Fruit fly (Drosophila melanogaster) whole organism, prepupa: ENCODE data around the gene CG12885.

Source experiments
- Blimp-1 ChIP-seq: fragments of 200-800 bp; sonication (Bioruptor generic); optimal IDR thresholded peaks from 3 replicates; lab custom pipeline; 2017; ENCODE audit warnings: missing biosample characterization, missing genetic modification characterization, mild to moderate bottlenecking, moderate library complexity, missing genetic modification reagents
- CG10631 ChIP-seq: fragments of 200-800 bp; sonication (Bioruptor generic); optimal IDR thresholded peaks from 2 replicates; lab custom pipeline; 2016; ENCODE audit warnings: missing biosample characterization, missing genetic modification characterization
- CG10669 ChIP-seq: fragments of 200-800 bp; sonication (Bioruptor generic); optimal IDR thresholded peaks from 3 replicates; lab custom pipeline; 2018; ENCODE audit warnings: missing biosample characterization, mild to moderate bottlenecking, missing genetic modification characterization, moderate library complexity
- CG11294 ChIP-seq: fragments of 200-800 bp; sonication (Bioruptor generic); IDR thresholded peaks from 2 replicates; pipeline ENCODE4 v1.3.6; 2022; ENCODE audit warnings: missing biosample characterization, missing genetic modification characterization
- CG11762 ChIP-seq: fragments of 200-800 bp; sonication (Bioruptor generic); optimal IDR thresholded peaks from 3 replicates; lab custom pipeline; 2016; ENCODE audit warnings: missing biosample characterization, missing genetic modification characterization; ENCODE audit not compliant: insufficient read depth
- CG11902 ChIP-seq: fragments of 200-800 bp; sonication (Bioruptor generic); optimal IDR thresholded peaks from 3 replicates; lab custom pipeline; 2016; ENCODE audit warnings: missing biosample characterization, missing genetic modification characterization
- CG15336 ChIP-seq: fragments of 200-800 bp; sonication (Bioruptor generic); IDR thresholded peaks from 2 replicates; pipeline ENCODE4 v1.3.6; 2022; ENCODE audit warnings: missing biosample characterization, missing genetic modification characterization
- CG1621 ChIP-seq: fragments of 200-800 bp; sonication (Bioruptor generic); optimal IDR thresholded peaks from 3 replicates; lab custom pipeline; 2018; ENCODE audit warnings: missing biosample characterization, mild to moderate bottlenecking, missing genetic modification characterization
- CG3032 ChIP-seq: fragments of 200-800 bp; optimal IDR thresholded peaks from 2 replicates; lab custom pipeline; 2019; ENCODE audit warnings: missing biosample characterization, mild to moderate bottlenecking, missing genetic modification characterization, moderate library complexity
- CG31627 ChIP-seq: fragments of 200-800 bp; sonication (Bioruptor generic); optimal IDR thresholded peaks from 3 replicates; lab custom pipeline; 2016; ENCODE audit warnings: missing biosample characterization, missing genetic modification characterization
- CG32006 ChIP-seq: fragments of 200-800 bp; sonication (Bioruptor generic); optimal IDR thresholded peaks from 3 replicates; lab custom pipeline; 2017; ENCODE audit warnings: missing biosample characterization, mild to moderate bottlenecking, missing genetic modification characterization
- CG34406 ChIP-seq: fragments of 200-800 bp; sonication (Bioruptor generic); optimal IDR thresholded peaks from 3 replicates; lab custom pipeline; 2016; ENCODE audit warnings: missing biosample characterization, missing genetic modification characterization
- CG4318 ChIP-seq: fragments of 200-800 bp; sonication (Bioruptor generic); optimal IDR thresholded peaks from 3 replicates; lab custom pipeline; 2017; ENCODE audit warnings: missing biosample characterization, mild to moderate bottlenecking, missing genetic modification characterization
- CG6792 ChIP-seq: fragments of 200-800 bp; sonication (Bioruptor generic); optimal IDR thresholded peaks from 3 replicates; lab custom pipeline; 2016; ENCODE audit warnings: missing biosample characterization, missing genetic modification characterization
- CG6808 ChIP-seq: fragments of 200-800 bp; sonication (Bioruptor generic); optimal IDR thresholded peaks from 3 replicates; lab custom pipeline; 2017; ENCODE audit warnings: missing biosample characterization, missing genetic modification characterization, mild to moderate bottlenecking, moderate library complexity, missing genetic modification reagents
- CG6854 ChIP-seq: fragments of 200-800 bp; sonication (Bioruptor generic); optimal IDR thresholded peaks from 2 replicates; lab custom pipeline; 2017; ENCODE audit warnings: missing biosample characterization, mild to moderate bottlenecking, missing genetic modification characterization
- CG7368 ChIP-seq: fragments of 200-800 bp; sonication (Bioruptor generic); optimal IDR thresholded peaks from 3 replicates; lab custom pipeline; 2016; ENCODE audit warnings: missing biosample characterization, missing genetic modification characterization
- CG8119 ChIP-seq: fragments of 200-800 bp; sonication (Bioruptor generic); IDR thresholded peaks from 3 replicates; pipeline ENCODE4 v1.3.6; 2022; ENCODE audit warnings: missing biosample characterization, missing genetic modification characterization
- CG8319 ChIP-seq: fragments of 200-800 bp; sonication (Bioruptor generic); optimal IDR thresholded peaks from 3 replicates; lab custom pipeline; 2016; ENCODE audit warnings: missing biosample characterization, missing genetic modification characterization
- CG8632 ChIP-seq: fragments of 200-800 bp; sonication (Bioruptor generic); optimal IDR thresholded peaks from 3 replicates; lab custom pipeline; 2016; ENCODE audit warnings: missing biosample characterization, missing genetic modification characterization
- CG9139 ChIP-seq: fragments of 200-800 bp; sonication (Bioruptor generic); optimal IDR thresholded peaks from 3 replicates; lab custom pipeline; 2017; ENCODE audit warnings: missing biosample characterization, mild to moderate bottlenecking, missing genetic modification characterization
- Eip75B ChIP-seq: fragments of 200-800 bp; sonication (Bioruptor generic); optimal IDR thresholded peaks from 3 replicates; lab custom pipeline; 2016; ENCODE audit warnings: missing biosample characterization, missing genetic modification characterization
- Eip78C ChIP-seq: fragments of 200-800 bp; sonication (Bioruptor generic); peaks from one replicate; lab custom pipeline; 2016; ENCODE audit warnings: missing biosample characterization, missing genetic modification characterization
- Eip93F ChIP-seq: fragments of 200-800 bp; sonication (Bioruptor generic); optimal IDR thresholded peaks from 2 replicates; lab custom pipeline; 2016; ENCODE audit warnings: missing biosample characterization, mild to moderate bottlenecking, missing genetic modification characterization
- Ets21C ChIP-seq: fragments of 200-800 bp; sonication (Bioruptor generic); optimal IDR thresholded peaks from 3 replicates; lab custom pipeline; 2016; ENCODE audit warnings: missing biosample characterization, missing genetic modification characterization
- Ets96B ChIP-seq: fragments of 200-800 bp; optimal IDR thresholded peaks from 2 replicates; lab custom pipeline; 2019; ENCODE audit warnings: missing biosample characterization, mild to moderate bottlenecking, missing genetic modification characterization, moderate library complexity
- Gug ChIP-seq: fragments of 200-800 bp; sonication (Bioruptor generic); IDR thresholded peaks from 2 replicates; pipeline ENCODE4 v1.3.6; 2022; ENCODE audit warnings: missing biosample characterization, missing genetic modification characterization
- Hr38 ChIP-seq: sonication (Bioruptor generic); optimal IDR thresholded peaks from 2 replicates; lab custom pipeline; 2016; ENCODE audit warnings: missing biosample characterization, missing genetic modification characterization
- Hr39 ChIP-seq: fragments of 200-800 bp; sonication (Bioruptor generic); optimal IDR thresholded peaks from 2 replicates; lab custom pipeline; 2016; ENCODE audit warnings: missing biosample characterization, missing genetic modification characterization
- Smox ChIP-seq: fragments of 200-800 bp; sonication (Bioruptor generic); optimal IDR thresholded peaks from 3 replicates; lab custom pipeline; 2016; ENCODE audit warnings: missing biosample characterization, missing genetic modification characterization
- Sox102F ChIP-seq: fragments of 200-800 bp; sonication (Bioruptor generic); optimal IDR thresholded peaks from 2 replicates; lab custom pipeline; 2016; ENCODE audit warnings: missing biosample characterization, mild to moderate bottlenecking, missing genetic modification characterization
- achi ChIP-seq: fragments of 200-800 bp; sonication (Bioruptor generic); optimal IDR thresholded peaks from 3 replicates; lab custom pipeline; 2016; ENCODE audit warnings: missing biosample characterization, missing genetic modification characterization
- acj6 ChIP-seq: fragments of 200-800 bp; sonication (Bioruptor generic); optimal IDR thresholded peaks from 3 replicates; lab custom pipeline; 2016; ENCODE audit warnings: missing biosample characterization, missing genetic modification characterization
- cyc ChIP-seq: fragments of 200-800 bp; sonication (Bioruptor generic); optimal IDR thresholded peaks from 3 replicates; lab custom pipeline; 2016; ENCODE audit warnings: missing biosample characterization, missing genetic modification characterization
- dsx ChIP-seq: fragments of 200-800 bp; optimal IDR thresholded peaks from 3 replicates; lab custom pipeline; 2019; ENCODE audit warnings: missing biosample characterization, mild to moderate bottlenecking, missing genetic modification characterization, moderate library complexity; ENCODE audit not compliant: poor library complexity, severe bottlenecking
- fd59A ChIP-seq: fragments of 200-800 bp; sonication (Bioruptor generic); optimal IDR thresholded peaks from 2 replicates; lab custom pipeline; 2017; ENCODE audit warnings: missing biosample characterization, mild to moderate bottlenecking, missing genetic modification characterization, missing genetic modification reagents
- fd85E ChIP-seq: fragments of 200-800 bp; sonication (Bioruptor generic); optimal IDR thresholded peaks from 3 replicates; lab custom pipeline; 2016; ENCODE audit warnings: missing biosample characterization, missing genetic modification characterization
- fkh ChIP-seq: fragments of 200-800 bp; sonication (Bioruptor generic); optimal IDR thresholded peaks from 3 replicates; lab custom pipeline; 2017; ENCODE audit warnings: missing biosample characterization, mild to moderate bottlenecking, missing genetic modification characterization, moderate library complexity
- lz ChIP-seq: fragments of 200-800 bp; sonication (Bioruptor generic); optimal IDR thresholded peaks from 3 replicates; lab custom pipeline; 2016; ENCODE audit warnings: missing biosample characterization, missing genetic modification characterization
- net ChIP-seq: fragments of 200-800 bp; sonication (Bioruptor generic); optimal IDR thresholded peaks from 3 replicates; lab custom pipeline; 2016; ENCODE audit warnings: missing biosample characterization, missing genetic modification characterization
- pdm3 ChIP-seq: fragments of 200-800 bp; sonication (Bioruptor generic); optimal IDR thresholded peaks from 3 replicates; lab custom pipeline; 2016; ENCODE audit warnings: missing biosample characterization, missing genetic modification characterization
- salr ChIP-seq, 2 experiments: fragments of 200-800 bp; sonication (Bioruptor generic); optimal IDR thresholded peaks; 3 replicates each; lab custom pipeline; 2016 to 2018; ENCODE audit warnings: missing biosample characterization in 2 of 2, missing genetic modification characterization in 2 of 2, mild to moderate bottlenecking in 1 of 2
- ss ChIP-seq, 2 experiments: fragments of 200-800 bp; sonication (Bioruptor generic); optimal IDR thresholded peaks; 2 replicates in 1 of 2; 3 replicates in 1 of 2; lab custom pipeline; 2017 to 2018; ENCODE audit warnings: mild to moderate bottlenecking in 2 of 2, missing biosample characterization in 2 of 2, missing genetic modification characterization in 2 of 2, moderate library complexity in 1 of 2
- svp ChIP-seq: fragments of 200-800 bp; sonication (Bioruptor generic); peaks from one replicate; lab custom pipeline; 2016; ENCODE audit warnings: missing biosample characterization, missing genetic modification characterization
- topi ChIP-seq: fragments of 200-800 bp; sonication (Bioruptor generic); optimal IDR thresholded peaks from 3 replicates; lab custom pipeline; 2016; ENCODE audit warnings: missing biosample characterization, missing genetic modification characterization
- vri ChIP-seq: fragments of 200-800 bp; sonication (Bioruptor generic); optimal IDR thresholded peaks from 3 replicates; lab custom pipeline; 2016; ENCODE audit warnings: missing biosample characterization, mild to moderate bottlenecking, missing genetic modification characterization

Gene CG12885

dm6 chr3R:27554964-27555363 is 34.3 kb downstream of the CG12885 start (continued):
- TF ChIP-seq Ets21C (GFP tag; lab: Kevin White, UChicago) (no peak), Blimp-1 (no peak), CG10669 (GFP tag; lab: Kevin White, UChicago) (peak; percentile 26), fd85E (GFP tag; lab: Kevin White, UChicago) (no peak), dsx (no peak), Sox102F (no peak), net (GFP tag; lab: Kevin White, UChicago) (peak; percentile 80), Eip78C (GFP tag; lab: Kevin White, UChicago) (peak; percentile 88), Gug (peak; percentile 88), Hr39 (GFP tag; lab: Kevin White, UChicago) (peak; percentile 27), CG3032 (peak; percentile 33), CG34406 (peak; percentile 33), CG11294 (GFP tag; lab: Robert Waterston, UW) (peak; percentile 89), CG1621 (peak; percentile 13), CG7368 (GFP tag; lab: Kevin White, UChicago) (peak; percentile 44)

dm6 chr3R:27555853-27556252 is 35.2 kb downstream of the CG12885 start:
- TF ChIP-seq fkh (GFP tag; lab: Kevin White, UChicago) (no peak), CG10631 (GFP tag; lab: Kevin White, UChicago) (no peak), achi (GFP tag; lab: Kevin White, UChicago) (no peak), CG6792 (GFP tag; lab: Kevin White, UChicago) (no peak), CG8119 (GFP tag; lab: Robert Waterston, UW) (no peak), Smox (GFP tag; lab: Kevin White, UChicago) (no peak), lz (GFP tag; lab: Kevin White, UChicago) (no peak), svp (GFP tag; lab: Kevin White, UChicago) (no peak), CG11294 (GFP tag; lab: Robert Waterston, UW) (no peak), CG6854 (GFP tag; lab: Kevin White, UChicago) (no peak), CG10669 (GFP tag; lab: Kevin White, UChicago) (no peak), acj6 (no peak), cyc (GFP tag; lab: Kevin White, UChicago) (no peak), Ets96B (tag; lab: Kevin White, UChicago) (no peak), Gug (no peak), ss (GFP tag; optimal IDR thresholded peaks at IDR 0.05; lab: Kevin White, UChicago) (no peak), Eip93F (GFP tag; lab: Kevin White, UChicago) (no peak), Blimp-1 (no peak)

- TF ChIP-seq svp (GFP tag; lab: Kevin White, UChicago): peak; percentile 89
- TF ChIP-seq CG8632 (GFP tag; lab: Kevin White, UChicago): no peak
- no peak for TF ChIP-seq CG8119 (GFP tag; lab: Robert Waterston, UW)
- TF ChIP-seq, all 60 proteins: peak for 1
Observed at dm6 chr3R:27556466-27556865, 35.8 kb downstream of the CG12885 start.

dm6 chr3R:27556972-27557371 is 36.3 kb downstream of the CG12885 start:
- TF ChIP-seq CG32006 (GFP tag; lab: Kevin White, UChicago): peak; percentile 72
- TF ChIP-seq Eip93F (GFP tag; lab: Kevin White, UChicago): no peak
- TF ChIP-seq fd59A: no peak
- peak; percentile 40 for TF ChIP-seq CG34406
- TF ChIP-seq CG1621: no peak
- peak; percentile 31 for TF ChIP-seq CG8319 (GFP tag; lab: Kevin White, UChicago)
- peak; percentile 52 for TF ChIP-seq CG11902 (GFP tag; lab: Kevin White, UChicago)
- no peak for TF ChIP-seq fkh (GFP tag; lab: Kevin White, UChicago)
- peak; percentile 51 for TF ChIP-seq Eip75B (GFP tag; lab: Kevin White, UChicago)
- TF ChIP-seq vri (GFP tag; lab: Kevin White, UChicago): peak; percentile 45
- TF ChIP-seq Hr38 (GFP tag; lab: Kevin White, UChicago): no peak
- peak; percentile 57 for TF ChIP-seq CG31627 (GFP tag; lab: Kevin White, UChicago)
- peak; percentile 67 for TF ChIP-seq pdm3
- no peak for TF ChIP-seq CG9139 (GFP tag; lab: Kevin White, UChicago)
- TF ChIP-seq Ets21C (GFP tag; lab: Kevin White, UChicago): peak; percentile 18
- TF ChIP-seq topi (GFP tag; lab: Kevin White, UChicago): peak; percentile 52
- TF ChIP-seq CG6808 (GFP tag; lab: Kevin White, UChicago): no peak
- peak in 1 of 2 experiments; percentile 45 for TF ChIP-seq salr (GFP tag; optimal IDR thresholded peaks at IDR 0.05; lab: Kevin White, UChicago)
- peak; percentile 79 for TF ChIP-seq CG11294 (GFP tag; lab: Robert Waterston, UW)
- TF ChIP-seq CG8632 (GFP tag; lab: Kevin White, UChicago): peak; percentile 15
- peak; percentile 66 for TF ChIP-seq cyc (GFP tag; lab: Kevin White, UChicago)
- peak; percentile 31 for TF ChIP-seq CG11762 (GFP tag; lab: Kevin White, UChicago)
- no peak for TF ChIP-seq CG4318
- TF ChIP-seq CG10631 (GFP tag; lab: Kevin White, UChicago): peak; percentile 47
- peak; percentile 83 for TF ChIP-seq CG15336 (GFP tag; lab: Robert Waterston, UW)
